Fruit fly (Drosophila melanogaster) S2 (cell line): Measurements from ENCODE around the gene Efhc1.1.

ENCODE experiments used
- CG8478 ChIP-seq: fragments of >200 bp; optimal IDR thresholded peaks from 2 replicates; lab custom pipeline; 2018
- CTCF ChIP-seq, 2 experiments: fragments of >200 bp; optimal IDR thresholded peaks; 2 replicates each; lab custom pipeline; 2018

DNA sequence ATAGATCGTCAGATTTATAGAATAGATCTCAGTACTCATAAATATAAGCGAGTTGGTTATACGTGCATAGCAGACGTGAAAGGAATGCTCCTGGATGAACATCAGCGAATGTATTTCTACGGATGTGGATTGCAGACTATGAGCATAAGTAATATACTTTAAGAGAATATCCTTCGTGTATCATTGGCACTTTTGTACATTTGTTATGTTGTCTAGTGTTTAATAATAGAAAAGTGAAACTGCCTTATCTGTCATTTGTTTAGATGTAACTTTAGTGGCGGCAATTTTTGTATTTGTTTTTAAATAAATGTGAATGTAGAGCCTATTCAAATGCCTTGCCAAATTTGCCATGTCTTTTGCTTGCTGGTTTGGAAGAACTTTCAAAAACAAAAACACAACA, 10.8 kb downstream of the Efhc1.1 start, which contains the start of gene CG43672:
- no peak for TF ChIP-seq CTCF (optimal IDR thresholded peaks at IDR 0.05; lab: Kevin White, UChicago)
- no peak for TF ChIP-seq CG8478 (lab: Kevin White, UChicago)
